Fruit fly (Drosophila melanogaster) whole organism, embryonic: ENCODE measurements around the gene mof.

ENCODE experiments used
- Adf1 ChIP-seq: fragments of 200-800 bp; sonication (Bioruptor generic); IDR thresholded peaks from 2 replicates; pipeline ENCODE4 v1.3.6; 2022; ENCODE audit warnings: missing biosample characterization, missing genetic modification characterization
- CG1024 ChIP-seq: fragments of 200-800 bp; sonication (Bioruptor generic); IDR thresholded peaks from 2 replicates; pipeline ENCODE4 v1.3.6; 2022; ENCODE audit warnings: missing biosample characterization, missing genetic modification characterization
- CG10274 ChIP-seq: fragments of 200-800 bp; sonication (Bioruptor generic); optimal IDR thresholded peaks from 3 replicates; lab custom pipeline; 2017; ENCODE audit warnings: missing biosample characterization, mild to moderate bottlenecking, missing genetic modification characterization
- CG10366 ChIP-seq: fragments of 200-800 bp; sonication (Bioruptor generic); IDR thresholded peaks from 2 replicates; pipeline ENCODE4 v1.3.6; 2022; ENCODE audit warnings: missing biosample characterization, missing genetic modification characterization
- CG10431 ChIP-seq: fragments of 200-800 bp; sonication (Bioruptor generic); optimal IDR thresholded peaks from 3 replicates; lab custom pipeline; 2018; ENCODE audit warnings: missing biosample characterization, mild to moderate bottlenecking, missing genetic modification characterization
- CG11696 ChIP-seq: fragments of 200-800 bp; sonication (Bioruptor generic); IDR thresholded peaks from 2 replicates; pipeline ENCODE4 v1.3.6; 2022; ENCODE audit warnings: missing biosample characterization, missing genetic modification characterization
- CG11723 ChIP-seq: fragments of 200-800 bp; sonication (Bioruptor generic); optimal IDR thresholded peaks from 2 replicates; lab custom pipeline; 2017; ENCODE audit warnings: missing biosample characterization, mild to moderate bottlenecking, missing genetic modification characterization
- CG13775 ChIP-seq: fragments of 200-800 bp; sonication (Bioruptor generic); optimal IDR thresholded peaks from 3 replicates; lab custom pipeline; 2017; ENCODE audit warnings: missing biosample characterization, mild to moderate bottlenecking, missing genetic modification characterization
- CG17186 ChIP-seq: fragments of 200-800 bp; sonication (Bioruptor generic); optimal IDR thresholded peaks from 3 replicates; lab custom pipeline; 2017; ENCODE audit warnings: missing biosample characterization, missing genetic modification reagents, missing genetic modification characterization
- CG18262 ChIP-seq: fragments of 200-800 bp; optimal IDR thresholded peaks from 3 replicates; lab custom pipeline; 2019; ENCODE audit warnings: missing biosample characterization, mild to moderate bottlenecking, missing genetic modification characterization, moderate library complexity
- CG1832 ChIP-seq: fragments of 200-800 bp; sonication (Bioruptor generic); optimal IDR thresholded peaks from 2 replicates; lab custom pipeline; 2017; ENCODE audit warnings: missing biosample characterization, mild to moderate bottlenecking, missing genetic modification characterization, inconsistent platforms
- CG30431 ChIP-seq: fragments of 200-800 bp; sonication (Bioruptor generic); optimal IDR thresholded peaks from 2 replicates; lab custom pipeline; 2017; ENCODE audit warnings: missing biosample characterization, missing genetic modification characterization
- CG32772 ChIP-seq: fragments of 200-800 bp; sonication (Bioruptor generic); IDR thresholded peaks from 2 replicates; pipeline ENCODE4 v1.3.6; 2022; ENCODE audit warnings: missing biosample characterization, missing genetic modification characterization
- CG3281 ChIP-seq: fragments of 200-800 bp; sonication (Bioruptor generic); optimal IDR thresholded peaks from 3 replicates; lab custom pipeline; 2017; ENCODE audit warnings: missing biosample characterization, mild to moderate bottlenecking, missing genetic modification characterization
- CG4328 ChIP-seq: fragments of 200-800 bp; sonication (Bioruptor generic); optimal IDR thresholded peaks from 3 replicates; lab custom pipeline; 2017; ENCODE audit warnings: missing biosample characterization, missing genetic modification reagents, missing genetic modification characterization
- CG4360 ChIP-seq: fragments of 200-800 bp; sonication (Bioruptor generic); IDR thresholded peaks from 2 replicates; pipeline ENCODE4 v1.3.6; 2022; ENCODE audit warnings: missing biosample characterization, missing genetic modification characterization
- CG4404 ChIP-seq: fragments of 200-800 bp; sonication (Bioruptor generic); IDR thresholded peaks from 2 replicates; pipeline ENCODE4 v1.3.6; 2022; ENCODE audit warnings: missing biosample characterization, missing genetic modification characterization
- CHES-1-like ChIP-seq: fragments of 200-800 bp; sonication (Bioruptor generic); optimal IDR thresholded peaks from 2 replicates; lab custom pipeline; 2016; ENCODE audit warnings: missing biosample characterization, missing genetic modification characterization
- D ChIP-seq, 2 experiments: fragments of 200-800 bp in 1 of 2; fragments of >200 bp in 1 of 2; sonication (Bioruptor generic) in 1 of 2; optimal IDR thresholded peaks; 2 replicates in 1 of 2; 3 replicates in 1 of 2; lab custom pipeline; 2017; ENCODE audit warnings: mild to moderate bottlenecking in 1 of 2, missing biosample characterization in 1 of 2, missing genetic modification characterization in 1 of 2, missing genetic modification reagents in 1 of 2
- Deaf1 ChIP-seq: fragments of 200-800 bp; optimal IDR thresholded peaks from 3 replicates; lab custom pipeline; 2019; ENCODE audit warnings: missing biosample characterization, mild to moderate bottlenecking, missing genetic modification characterization, moderate library complexity
- Dip2 ChIP-seq: fragments of 200-800 bp; sonication (Bioruptor generic); IDR thresholded peaks from 2 replicates; pipeline ENCODE4 v1.3.6; 2022; ENCODE audit warnings: missing biosample characterization, missing genetic modification characterization
- E2f2 ChIP-seq: fragments of 200-800 bp; sonication (Bioruptor generic); IDR thresholded peaks from 2 replicates; pipeline ENCODE4 v1.3.6; 2022; ENCODE audit warnings: missing biosample characterization, missing genetic modification characterization
- Eip74EF ChIP-seq, 2 experiments: fragments of 200-800 bp in 1 of 2; fragments of >200 bp in 1 of 2; sonication (Bioruptor generic) in 1 of 2; optimal IDR thresholded peaks; 2 replicates each; lab custom pipeline; 2017 to 2019; ENCODE audit warnings: missing biosample characterization in 2 of 2, missing genetic modification characterization in 2 of 2, mild to moderate bottlenecking in 1 of 2, moderate library complexity in 1 of 2
- Ets65A ChIP-seq: fragments of 200-800 bp; sonication (Bioruptor generic); peaks from one replicate; lab custom pipeline; 2016; ENCODE audit warnings: missing biosample characterization, missing genetic modification characterization
- Fer2 ChIP-seq: fragments of 200-800 bp; sonication (Bioruptor generic); optimal IDR thresholded peaks from 2 replicates; lab custom pipeline; 2018; ENCODE audit warnings: missing biosample characterization, mild to moderate bottlenecking, missing genetic modification characterization, moderate library complexity
- HLH4C ChIP-seq: fragments of 200-800 bp; sonication (Bioruptor generic); IDR thresholded peaks from 3 replicates; pipeline ENCODE4 v1.3.6; 2022; ENCODE audit warnings: missing biosample characterization, missing genetic modification characterization; ENCODE audit not compliant: partially characterized antibody
- Hand ChIP-seq: fragments of 200-800 bp; sonication (Bioruptor generic); optimal IDR thresholded peaks from 2 replicates; lab custom pipeline; 2017; ENCODE audit warnings: mild to moderate bottlenecking, missing biosample characterization, missing genetic modification reagents, missing genetic modification characterization
- Mrtf ChIP-seq: fragments of 200-800 bp; sonication (Bioruptor generic); IDR thresholded peaks from 3 replicates; pipeline ENCODE4 v1.3.6; 2022; ENCODE audit warnings: missing biosample characterization, missing genetic modification characterization
- Nf-YA ChIP-seq: fragments of 200-800 bp; sonication (Bioruptor generic); IDR thresholded peaks from 2 replicates; pipeline ENCODE4 v1.3.6; 2022; ENCODE audit warnings: missing biosample characterization, missing genetic modification characterization
- Sin3A ChIP-seq: fragments of >200 bp; optimal IDR thresholded peaks from 2 replicates; lab custom pipeline; 2018
- Six4 ChIP-seq: fragments of 200-800 bp; sonication (Bioruptor generic); optimal IDR thresholded peaks from 2 replicates; lab custom pipeline; 2016; ENCODE audit warnings: missing biosample characterization, missing genetic modification characterization
- bbx ChIP-seq: fragments of 200-800 bp; sonication (Bioruptor generic); IDR thresholded peaks from 2 replicates; pipeline ENCODE4 v1.3.6; 2022; ENCODE audit warnings: missing biosample characterization, missing genetic modification characterization; ENCODE audit not compliant: partially characterized antibody
- cato ChIP-seq: fragments of 200-800 bp; sonication (Bioruptor generic); optimal IDR thresholded peaks from 2 replicates; lab custom pipeline; 2016; ENCODE audit warnings: missing biosample characterization, missing genetic modification characterization, borderline replicate concordance
- chn ChIP-seq: fragments of 200-800 bp; sonication (Bioruptor generic); optimal IDR thresholded peaks from 2 replicates; lab custom pipeline; 2016; ENCODE audit warnings: missing biosample characterization, missing genetic modification characterization
- crp ChIP-seq, 2 experiments: fragments of 200-800 bp; sonication (Bioruptor generic); optimal IDR thresholded peaks; 2 replicates in 1 of 2; 3 replicates in 1 of 2; lab custom pipeline; 2017; ENCODE audit warnings: missing biosample characterization in 2 of 2, missing genetic modification characterization in 2 of 2, mild to moderate bottlenecking in 1 of 2, moderate library complexity in 1 of 2
- dan ChIP-seq: fragments of 200-800 bp; sonication (Bioruptor generic); IDR thresholded peaks from 2 replicates; pipeline ENCODE4 v1.3.6; 2022; ENCODE audit warnings: missing biosample characterization, missing genetic modification characterization
- dati ChIP-seq: fragments of 200-800 bp; sonication (Bioruptor generic); IDR thresholded peaks from 2 replicates; pipeline ENCODE4 v1.3.6; 2022; ENCODE audit warnings: missing biosample characterization, missing genetic modification characterization
- disco-r ChIP-seq: fragments of 200-800 bp; sonication (Bioruptor generic); optimal IDR thresholded peaks from 2 replicates; lab custom pipeline; 2016; ENCODE audit warnings: missing biosample characterization, missing genetic modification characterization
- klu ChIP-seq: fragments of 200-800 bp; sonication (Bioruptor generic); IDR thresholded peaks from 2 replicates; pipeline ENCODE4 v1.3.6; 2022; ENCODE audit warnings: missing biosample characterization, missing genetic modification characterization
- lab ChIP-seq: fragments of 200-800 bp; sonication (Bioruptor generic); optimal IDR thresholded peaks from 3 replicates; lab custom pipeline; 2017; ENCODE audit warnings: missing biosample characterization, missing genetic modification characterization, mild to moderate bottlenecking, moderate library complexity, missing genetic modification reagents
- rib ChIP-seq: fragments of 200-800 bp; sonication (Bioruptor generic); IDR thresholded peaks from 2 replicates; pipeline ENCODE4 v1.3.6; 2022; ENCODE audit warnings: missing biosample characterization, missing genetic modification characterization
- salm ChIP-seq: fragments of 200-800 bp; sonication (Bioruptor generic); optimal IDR thresholded peaks from 2 replicates; lab custom pipeline; 2018; ENCODE audit warnings: missing biosample characterization, mild to moderate bottlenecking, missing genetic modification characterization
- schlank ChIP-seq: fragments of 200-800 bp; sonication (Bioruptor generic); optimal IDR thresholded peaks from 2 replicates; lab custom pipeline; 2018; ENCODE audit warnings: missing biosample characterization, mild to moderate bottlenecking, missing genetic modification characterization
- sd ChIP-seq: fragments of 200-800 bp; sonication (Bioruptor generic); optimal IDR thresholded peaks from 3 replicates; lab custom pipeline; 2018; ENCODE audit warnings: missing biosample characterization, mild to moderate bottlenecking, missing genetic modification characterization, moderate library complexity
- sima ChIP-seq: fragments of 200-800 bp; sonication (Bioruptor generic); optimal IDR thresholded peaks from 2 replicates; lab custom pipeline; 2016; ENCODE audit warnings: missing biosample characterization, missing genetic modification characterization
- stc ChIP-seq: fragments of 200-800 bp; sonication (Bioruptor generic); IDR thresholded peaks from 2 replicates; pipeline ENCODE4 v1.3.6; 2022; ENCODE audit warnings: missing biosample characterization, missing genetic modification characterization
- vnd ChIP-seq: fragments of 200-800 bp; sonication (Bioruptor generic); IDR thresholded peaks from 3 replicates; pipeline ENCODE4 v1.3.6; 2022; ENCODE audit warnings: missing biosample characterization, missing genetic modification characterization; ENCODE audit not compliant: partially characterized antibody
- wek ChIP-seq: fragments of 200-800 bp; sonication (Bioruptor generic); optimal IDR thresholded peaks from 3 replicates; lab custom pipeline; 2018; ENCODE audit warnings: missing biosample characterization, mild to moderate bottlenecking, missing genetic modification characterization, moderate library complexity
- zfh2 ChIP-seq: fragments of 200-800 bp; sonication (Bioruptor generic); optimal IDR thresholded peaks from 2 replicates; lab custom pipeline; 2016; ENCODE audit warnings: missing biosample characterization, missing genetic modification characterization

mof gene

DNA sequence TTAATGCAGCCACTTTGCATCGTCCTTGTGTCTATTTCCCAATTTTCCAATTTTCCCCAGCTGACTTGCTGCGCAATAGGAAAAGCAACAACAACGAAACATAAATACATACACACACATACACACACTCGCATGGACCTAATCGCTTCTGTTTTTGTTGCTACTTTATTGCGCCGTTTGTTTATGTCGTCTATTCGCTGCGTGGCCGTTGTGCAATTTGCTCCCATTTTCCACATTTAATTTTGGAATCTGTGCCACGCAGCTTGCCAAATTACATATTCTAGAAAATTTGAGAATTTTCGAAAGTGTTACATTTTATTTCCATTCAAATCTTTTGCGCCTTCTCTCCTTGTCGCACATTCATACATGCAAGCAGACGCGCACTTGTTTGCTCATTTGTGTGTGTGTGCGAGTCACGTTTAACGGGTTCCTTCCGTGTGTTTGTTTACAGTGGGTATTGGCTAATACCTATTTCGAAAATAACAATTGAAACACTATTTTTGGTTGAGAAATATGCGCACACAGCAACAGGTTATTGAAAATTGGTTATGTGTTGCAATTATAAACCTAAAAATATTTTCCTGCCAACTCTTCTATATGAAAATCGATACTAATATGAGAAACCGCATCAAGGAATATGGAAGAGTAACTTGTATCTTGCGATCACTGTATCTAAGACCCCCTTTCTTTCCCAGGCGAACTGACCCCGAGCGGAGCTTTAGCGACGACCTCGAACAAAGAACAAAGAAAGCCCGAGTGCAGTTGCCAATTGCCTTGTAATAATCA lies 3.7 kb upstream of the mof start (continued):
- TF ChIP-seq klu (GFP tag; lab: Robert Waterston, UW) (no peak), CG3281 (GFP tag; lab: Kevin White, UChicago) (peak; percentile 57), rib (GFP tag; lab: Robert Waterston, UW) (no peak), CG18262 (peak; percentile 55), wek (GFP tag; lab: Kevin White, UChicago) (peak; percentile 30), Ets65A (GFP tag; lab: Kevin White, UChicago) (no peak), Eip74EF (GFP tag; optimal IDR thresholded peaks at IDR 0.05; lab: Kevin White, UChicago) (peak in 1 of 2 experiments; percentile 76), CG1832 (GFP tag; lab: Kevin White, UChicago) (no peak), chn (GFP tag; lab: Kevin White, UChicago) (peak; percentile 15), Adf1 (GFP tag; lab: Robert Waterston, UW) (no peak), stc (GFP tag; lab: Robert Waterston, UW) (no peak), Fer2 (no peak), Nf-YA (GFP tag; lab: Robert Waterston, UW) (no peak), Six4 (GFP tag; lab: Kevin White, UChicago) (no peak), dati (GFP tag; lab: Robert Waterston, UW) (no peak), CG4328 (GFP tag; lab: Kevin White, UChicago) (peak; percentile 34), bbx (no peak), HLH4C (no peak), CG11696 (no peak), CG4360 (GFP tag; lab: Robert Waterston, UW) (peak; percentile 87), Mrtf (GFP tag; lab: Robert Waterston, UW) (no peak), disco-r (GFP tag; lab: Kevin White, UChicago) (no peak), CG10431 (GFP tag; lab: Kevin White, UChicago) (no peak), CG32772 (GFP tag; lab: Robert Waterston, UW) (0 out of 2 replicates have a peak, but pooled peaks have one; percentile 11), Dip2 (GFP tag; lab: Robert Waterston, UW) (no peak), dan (GFP tag; lab: Robert Waterston, UW) (no peak), cato (GFP tag; lab: Kevin White, UChicago) (peak; percentile 3), CG10366 (GFP tag; lab: Robert Waterston, UW) (no peak), CG11723 (GFP tag; lab: Kevin White, UChicago) (peak; percentile 5), salm (no peak), schlank (tag; lab: Kevin White, UChicago) (no peak), Hand (GFP tag; lab: Kevin White, UChicago) (no peak), CG1024 (GFP tag; lab: Robert Waterston, UW) (no peak), CG17186 (GFP tag; lab: Kevin White, UChicago) (no peak), sima (no peak), CG13775 (GFP tag; lab: Kevin White, UChicago) (peak; percentile 8), crp (GFP tag; optimal IDR thresholded peaks at IDR 0.05; lab: Kevin White, UChicago) (no peak), CG30431 (GFP tag; lab: Kevin White, UChicago) (no peak), sd (peak; percentile 64), E2f2 (GFP tag; lab: Robert Waterston, UW) (peak; percentile 36; the same call in 1 of the 2 replicates), CG10274 (GFP tag; lab: Kevin White, UChicago) (no peak), CHES-1-like (GFP tag; lab: Kevin White, UChicago) (peak; percentile 46), Deaf1 (tag; lab: Kevin White, UChicago) (peak; percentile 52), Sin3A (no peak), vnd (no peak), lab (GFP tag; lab: Kevin White, UChicago) (peak; percentile 69), zfh2 (GFP tag; lab: Kevin White, UChicago) (peak; percentile 47), D (optimal IDR thresholded peaks at IDR 0.05; lab: Kevin White, UChicago) (no peak), D (GFP tag; optimal IDR thresholded peaks at IDR 0.05; lab: Kevin White, UChicago) (peak; percentile 32), CG4404 (GFP tag; lab: Robert Waterston, UW) (no peak)
